Worm (Caenorhabditis elegans) whole organism, L2 larva: Measurements from ENCODE around the gene taf-7.1.

Experiments used
- F13H6.1 ChIP-seq: sonication (generic microtip); optimal IDR thresholded peaks from 2 replicates; lab custom pipeline; 2016; ENCODE audit warnings: missing genetic modification characterization, missing compliant biosample characterization
- ceh-16 ChIP-seq: fragments of 150-350 bp; optimal IDR thresholded peaks from 2 replicates; lab custom pipeline; 2014; ENCODE audit warnings: missing biosample characterization, missing genetic modification characterization
- crh-2 ChIP-seq: sonication (generic microtip); optimal IDR thresholded peaks from 2 replicates; lab custom pipeline; 2017; ENCODE audit warnings: missing biosample characterization, missing genetic modification characterization
- elt-1 ChIP-seq: fragments of 150-350 bp; optimal IDR thresholded peaks from 2 replicates; lab custom pipeline; 2014; ENCODE audit warnings: missing biosample characterization, missing genetic modification characterization
- fos-1 ChIP-seq: fragments of 150-350 bp; optimal IDR thresholded peaks from 2 replicates; lab custom pipeline; 2014; ENCODE audit warnings: missing biosample characterization, missing genetic modification characterization
- lin-11 ChIP-seq: fragments of 150-350 bp; sonication (generic microtip); optimal IDR thresholded peaks from 2 replicates; lab custom pipeline; 2014; ENCODE audit warnings: missing biosample characterization, missing genetic modification characterization, inconsistent platforms, mixed read lengths
- mbf-1 ChIP-seq: sonication (generic microtip); optimal IDR thresholded peaks from 2 replicates; lab custom pipeline; 2017; ENCODE audit warnings: missing biosample characterization, missing genetic modification characterization
- nhr-10 ChIP-seq: sonication (generic microtip); optimal IDR thresholded peaks from 2 replicates; lab custom pipeline; 2017; ENCODE audit warnings: missing biosample characterization, missing genetic modification characterization
- nhr-11 ChIP-seq: fragments of 150-350 bp; optimal IDR thresholded peaks from 2 replicates; lab custom pipeline; 2014; ENCODE audit warnings: missing biosample characterization, missing genetic modification characterization
- nhr-129 ChIP-seq: fragments of 150-350 bp; optimal IDR thresholded peaks from 2 replicates; lab custom pipeline; 2014; ENCODE audit warnings: missing biosample characterization, missing genetic modification characterization
- nhr-6 ChIP-seq: fragments of 150-350 bp; optimal IDR thresholded peaks from 2 replicates; lab custom pipeline; 2014; ENCODE audit warnings: missing biosample characterization, missing genetic modification characterization
- peb-1 ChIP-seq: fragments of 150-350 bp; optimal IDR thresholded peaks from 2 replicates; lab custom pipeline; 2014; ENCODE audit warnings: missing biosample characterization, missing genetic modification characterization
- sem-4 ChIP-seq: fragments of 150-350 bp; optimal IDR thresholded peaks from 2 replicates; lab custom pipeline; 2014; ENCODE audit warnings: missing biosample characterization, missing genetic modification reagents, missing genetic modification characterization
- sma-3 ChIP-seq: sonication (generic microtip); optimal IDR thresholded peaks from 2 replicates; lab custom pipeline; 2016; ENCODE audit warnings: missing genetic modification reagents, missing genetic modification characterization, missing compliant biosample characterization
- sma-9 ChIP-seq, 2 experiments: fragments of 150-350 bp in 1 of 2; sonication (generic microtip) in 1 of 2; optimal IDR thresholded peaks; 2 replicates each; lab custom pipeline; 2014 to 2016; ENCODE audit warnings: missing genetic modification characterization in 2 of 2, mild to moderate bottlenecking in 1 of 2, missing biosample characterization in 1 of 2, missing compliant biosample characterization in 1 of 2, missing genetic modification reagents in 1 of 2, moderate library complexity in 1 of 2
- unc-55 ChIP-seq: fragments of 150-350 bp; sonication (generic microtip); optimal IDR thresholded peaks from 3 replicates; lab custom pipeline; 2014; ENCODE audit warnings: missing biosample characterization, missing genetic modification reagents, missing genetic modification characterization
- ztf-11 ChIP-seq: sonication (generic microtip); optimal IDR thresholded peaks from 2 replicates; lab custom pipeline; 2017; ENCODE audit warnings: missing biosample characterization, missing genetic modification characterization

The taf-7.1 gene

DNA sequence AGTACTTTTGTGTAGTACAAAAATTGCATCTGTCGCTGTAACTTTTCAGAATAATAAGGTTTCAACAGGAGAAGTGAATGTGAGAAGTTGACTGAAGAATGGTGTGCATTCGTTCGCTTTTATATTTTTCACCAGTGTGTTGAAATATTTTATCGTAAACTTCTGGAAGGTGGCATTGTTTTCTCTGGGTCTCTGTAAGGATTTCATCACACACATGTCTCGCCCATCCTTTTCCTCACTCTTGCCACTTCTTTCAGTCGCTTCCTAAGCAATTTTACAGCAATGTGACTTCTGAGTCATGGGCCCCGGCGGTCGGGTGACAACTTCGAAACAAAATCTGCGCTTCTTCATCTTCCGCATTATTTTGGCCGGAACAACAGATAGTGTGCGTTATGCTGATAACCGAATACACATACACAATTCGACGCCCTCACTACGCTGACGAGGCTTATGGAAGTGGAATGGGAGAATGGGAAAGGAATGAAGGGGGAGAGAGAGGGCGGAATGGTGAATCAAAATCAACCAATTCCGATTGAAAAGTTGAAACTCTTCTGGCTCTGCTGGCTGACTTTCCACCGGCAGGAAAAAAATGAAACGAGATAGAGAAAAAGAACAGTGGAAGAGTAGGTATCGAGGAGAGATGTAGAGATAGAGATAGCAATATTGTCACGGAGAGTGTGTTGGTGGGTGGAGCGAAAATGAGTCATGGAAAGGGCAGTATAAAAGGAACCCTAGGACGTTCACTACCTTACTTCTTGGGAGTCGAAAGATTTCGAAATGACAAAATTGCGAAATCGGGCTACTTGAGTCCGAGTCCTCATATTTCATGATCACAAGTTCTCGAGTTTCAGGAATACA lies 45.7 kb downstream of the taf-7.1 start (continued):
- no peak for TF ChIP-seq peb-1 (tag; lab: Kevin White, UChicago)
- peak; percentile 40 for TF ChIP-seq nhr-129 (tag; lab: Kevin White, UChicago)
- no peak for TF ChIP-seq sem-4 (tag; lab: Kevin White, UChicago)
- no peak for TF ChIP-seq lin-11 (tag; lab: Kevin White, UChicago)

ce11 chrX:11790600-11790999 lies 46.7 kb downstream of the taf-7.1 start:
- TF ChIP-seq mbf-1 (tag; lab: Kevin White, UChicago) = no peak
- TF ChIP-seq sem-4 (tag; lab: Kevin White, UChicago) = no peak
- no peak for TF ChIP-seq nhr-10 (tag; lab: Kevin White, UChicago)
- TF ChIP-seq sma-9 (GFP tag; optimal IDR thresholded peaks at IDR 0.05; lab: Kevin White, UChicago) = peak; percentile 36
- no peak for TF ChIP-seq sma-9 (tag; optimal IDR thresholded peaks at IDR 0.05; lab: Kevin White, UChicago)
- no peak for TF ChIP-seq ztf-11
- no peak for TF ChIP-seq unc-55 (GFP tag; lab: Kevin White, UChicago)
- TF ChIP-seq nhr-129 (tag; lab: Kevin White, UChicago) = peak; percentile 10
- no peak for TF ChIP-seq elt-1
- TF ChIP-seq fos-1 (tag; lab: Kevin White, UChicago) = peak; percentile 79
- TF ChIP-seq crh-2 (tag; lab: Kevin White, UChicago) = peak; percentile 15
- peak; percentile 0 for TF ChIP-seq F13H6.1 (tag; lab: Kevin White, UChicago)
- TF ChIP-seq nhr-11 (tag; lab: Kevin White, UChicago) = no peak
- no peak for TF ChIP-seq nhr-6 (tag; lab: Kevin White, UChicago)
- TF ChIP-seq ceh-16 = no peak
- peak; percentile 25 for TF ChIP-seq sma-3 (GFP tag; lab: Kevin White, UChicago)
